Fruit fly (Drosophila melanogaster): ENCODE measurements around the gene Npc2a.

- TF ChIP-seq CG8301 (tag; optimal IDR thresholded peaks at IDR 0.05): no peak
- TF ChIP-seq CG34367 (tag; optimal IDR thresholded peaks at IDR 0.05): no peak
- no peak for TF ChIP-seq CG32121 (GFP tag; IDR thresholded peaks at IDR 0.05)
- no peak for TF ChIP-seq CG9948 (tag; optimal IDR thresholded peaks at IDR 0.05)
- no peak for TF ChIP-seq Pif1A (GFP tag; optimal IDR thresholded peaks at IDR 0.05)
- TF ChIP-seq CG12605 (GFP tag; IDR thresholded peaks at IDR 0.05): no peak
- no peak for TF ChIP-seq CG13204 (GFP tag; optimal IDR thresholded peaks at IDR 0.05)
- no peak for TF ChIP-seq CG4496 (GFP tag; IDR thresholded peaks at IDR 0.05)
- TF ChIP-seq fd96Ca (GFP tag; IDR thresholded peaks at IDR 0.05): no peak
- TF ChIP-seq D1 (tag; optimal IDR thresholded peaks at IDR 0.05): no peak
These were observed 22.4 kb downstream of the Npc2a start for dm6 chr2L:2010335-2011061.
